Fruit fly (Drosophila melanogaster): ENCODE data around the gene CG44153.

The CG44153 gene

dm6 chr2L:10144236-10144953, 35.7 kb downstream of the CG44153 start, which contains the start of gene CG4839 (continued):
- TF ChIP-seq CG4424 (GFP tag; optimal IDR thresholded peaks at IDR 0.05) (no peak), wek (GFP tag; optimal IDR thresholded peaks at IDR 0.05) (no peak), disco-r (GFP tag; optimal IDR thresholded peaks at IDR 0.05) (no peak), abd-A (tag; optimal IDR thresholded peaks at IDR 0.05) (no peak), CG6689 (GFP tag; IDR thresholded peaks at IDR 0.05) (no peak), D19B (GFP tag; optimal IDR thresholded peaks at IDR 0.05) (no peak), CG1024 (GFP tag; IDR thresholded peaks at IDR 0.05) (no peak), CG15696 (tag; optimal IDR thresholded peaks at IDR 0.05) (no peak), Dp (GFP tag; optimal IDR thresholded peaks at IDR 0.05) (no peak), CG34422 (GFP tag; IDR thresholded peaks at IDR 0.05) (no peak)

- peak; percentile 28 for TF ChIP-seq CG17829 (tag; optimal IDR thresholded peaks at IDR 0.05)
- TF ChIP-seq tup (GFP tag; optimal IDR thresholded peaks at IDR 0.05), result no peak
- no peak for TF ChIP-seq CG3726 (GFP tag; IDR thresholded peaks at IDR 0.05)
- TF ChIP-seq stc (GFP tag; IDR thresholded peaks at IDR 0.05), result peak; percentile 51; the same call in 1 of the 2 replicates
- no peak for TF ChIP-seq Hmx (GFP tag; optimal IDR thresholded peaks at IDR 0.05)
- peak; percentile 57 for TF ChIP-seq CG1233 (GFP tag; optimal IDR thresholded peaks at IDR 0.05)
- no peak for TF ChIP-seq CG7786 (GFP tag; optimal IDR thresholded peaks at IDR 0.05)
- no peak for TF ChIP-seq CG11085 (GFP tag; IDR thresholded peaks at IDR 0.05)
- peak; percentile 44 for TF ChIP-seq CG10979 (tag; optimal IDR thresholded peaks at IDR 0.05)
- TF ChIP-seq HmgZ (tag; optimal IDR thresholded peaks at IDR 0.05), result no peak
- no peak for TF ChIP-seq bowl (GFP tag; IDR thresholded peaks at IDR 0.05)
- TF ChIP-seq CG9215 (GFP tag; IDR thresholded peaks at IDR 0.05), result no peak
- no peak for TF ChIP-seq Doc2 (GFP tag; IDR thresholded peaks at IDR 0.05)
- TF ChIP-seq CG8944 (GFP tag; optimal IDR thresholded peaks at IDR 0.05), result no peak
- TF ChIP-seq usp (GFP tag; optimal IDR thresholded peaks at IDR 0.05), result no peak
- 0 out of 2 replicates have a peak, but pooled peaks have one; percentile 34 for TF ChIP-seq Rx (GFP tag; IDR thresholded peaks at IDR 0.05)
- peak; percentile 68 for TF ChIP-seq HHEX (GFP tag; optimal IDR thresholded peaks at IDR 0.05)
- TF ChIP-seq hth (optimal IDR thresholded peaks at IDR 0.05), result no peak
- no peak for TF ChIP-seq BEAF-32 (GFP tag; optimal IDR thresholded peaks at IDR 0.05)
- no peak for TF ChIP-seq CG17186 (GFP tag; optimal IDR thresholded peaks at IDR 0.05)
- TF ChIP-seq zfh1 (GFP tag; IDR thresholded peaks at IDR 0.05), result no peak
- TF ChIP-seq CG1602 (GFP tag; optimal IDR thresholded peaks at IDR 0.05), result no peak
- TF ChIP-seq HLHmδ (GFP tag; optimal IDR thresholded peaks at IDR 0.05), result no peak
- no peak for TF ChIP-seq CG11504 (tag; optimal IDR thresholded peaks at IDR 0.05)
- TF ChIP-seq sr (GFP tag; IDR thresholded peaks at IDR 0.05), result peak; percentile 52; the same call in 2 of the 3 replicates
- TF ChIP-seq CG42726 (GFP tag; IDR thresholded peaks at IDR 0.05; ENCODE audit: partially characterized antibody), result no peak
- TF ChIP-seq lbe (GFP tag; optimal IDR thresholded peaks at IDR 0.05), result no peak
- TF ChIP-seq CG8765 (GFP tag; IDR thresholded peaks at IDR 0.05), result no peak
- no peak for TF ChIP-seq ase (GFP tag; IDR thresholded peaks at IDR 0.05)
- peak; percentile 31 for TF ChIP-seq exex (tag; optimal IDR thresholded peaks at IDR 0.05)
- peak; percentile 5 for TF ChIP-seq fd96Cb (tag; optimal IDR thresholded peaks at IDR 0.05)
- no peak for TF ChIP-seq danr (GFP tag; IDR thresholded peaks at IDR 0.05)
- TF ChIP-seq nau (GFP tag; optimal IDR thresholded peaks at IDR 0.05), result peak; percentile 81
- 0 out of 2 replicates have a peak, but pooled peaks have one; percentile 38 for TF ChIP-seq HLH3B (GFP tag; IDR thresholded peaks at IDR 0.05)
- no peak for TF ChIP-seq sob (GFP tag; IDR thresholded peaks at IDR 0.05)
- no peak for TF ChIP-seq dmrt11E (tag; optimal IDR thresholded peaks at IDR 0.05)
- no peak for TF ChIP-seq CG13424 (tag; optimal IDR thresholded peaks at IDR 0.05)
- peak; percentile 22 for TF ChIP-seq CG12104 (GFP tag; optimal IDR thresholded peaks at IDR 0.05)
- TF ChIP-seq Meics (GFP tag; optimal IDR thresholded peaks at IDR 0.05), result peak; percentile 74
- TF ChIP-seq MTF-1 (GFP tag; optimal IDR thresholded peaks at IDR 0.05; ENCODE audit: borderline replicate concordance), result peak; percentile 55
Measured at dm6 chr2L:10143334-10143733, 36.7 kb downstream of the CG44153 start.

Measured in whole organism, embryonic.